Worm (Caenorhabditis elegans) whole organism, midembryonic: ENCODE measurements around the gene cdr-6.

Experiments used
- T22C8.4 ChIP-seq: fragments of 200-800 bp; sonication (Bioruptor generic); IDR thresholded peaks from 2 replicates; pipeline ENCODE4 v1.3.6; 2022; ENCODE audit warnings: missing genetic modification characterization, missing compliant biosample characterization
- cog-1 ChIP-seq: sonication (generic microtip); optimal IDR thresholded peaks from 2 replicates; lab custom pipeline; 2016; ENCODE audit warnings: missing genetic modification characterization, missing compliant biosample characterization
- flt-1 ChIP-seq: fragments of 200-800 bp; sonication (Bioruptor generic); IDR thresholded peaks from 2 replicates; pipeline ENCODE4 v1.3.6; 2022; ENCODE audit warnings: missing genetic modification characterization, missing compliant biosample characterization
- med-1 ChIP-seq: sonication (generic microtip); optimal IDR thresholded peaks from 2 replicates; lab custom pipeline; 2017; ENCODE audit warnings: missing genetic modification characterization, mild to moderate bottlenecking, missing compliant biosample characterization, antibody characterized with exemption, missing genetic modification reagents; ENCODE audit not compliant: insufficient read depth
- ref-1 ChIP-seq: fragments of 200-800 bp; sonication (Bioruptor generic); conservative IDR thresholded peaks from 2 replicates; pipeline ENCODE4 v1.3.6; 2022; ENCODE audit warnings: missing genetic modification reagents, missing genetic modification characterization, missing compliant biosample characterization
- tab-1 ChIP-seq: fragments of 200-800 bp; sonication (Bioruptor generic); IDR thresholded peaks from 2 replicates; pipeline ENCODE4 v1.3.6; 2022; ENCODE audit warnings: missing genetic modification characterization, missing compliant biosample characterization
- ztf-23 ChIP-seq: fragments of 200-800 bp; sonication (Bioruptor generic); IDR thresholded peaks from 2 replicates; pipeline ENCODE4 v1.3.6; 2022; ENCODE audit warnings: missing genetic modification reagents, missing genetic modification characterization, missing compliant biosample characterization
- ztf-29 ChIP-seq: fragments of 200-800 bp; sonication (Bioruptor generic); IDR thresholded peaks from 2 replicates; pipeline ENCODE4 v1.3.6; 2022; ENCODE audit warnings: missing genetic modification reagents, missing genetic modification characterization, missing compliant biosample characterization

- no peak for TF ChIP-seq med-1 (GFP tag; lab: Kevin White, UChicago)
- no peak for TF ChIP-seq T22C8.4 (GFP tag; lab: Robert Waterston, UW)
- no peak for TF ChIP-seq ztf-23
- no peak for TF ChIP-seq flt-1 (GFP tag; lab: Robert Waterston, UW)
- no peak for TF ChIP-seq cog-1 (tag; lab: Kevin White, UChicago)
- no peak for TF ChIP-seq tab-1 (GFP tag; lab: Robert Waterston, UW)
- no peak for TF ChIP-seq ref-1 (GFP tag; lab: Robert Waterston, UW)
- TF ChIP-seq ztf-29 (GFP tag; lab: Robert Waterston, UW): no peak
These were observed 7.3 kb upstream of the cdr-6 start, which contains the start of gene C54D10.4 for ce11 chrV:12420843-12421242.
